Worm (Caenorhabditis elegans) whole organism, midembryonic: ENCODE measurements around the gene cyp-13A1.

Source experiments
- T22C8.4 ChIP-seq: fragments of 200-800 bp; sonication (Bioruptor generic); IDR thresholded peaks from 2 replicates; pipeline ENCODE4 v1.3.6; 2022; ENCODE audit warnings: missing genetic modification characterization, missing compliant biosample characterization
- cog-1 ChIP-seq: sonication (generic microtip); optimal IDR thresholded peaks from 2 replicates; lab custom pipeline; 2016; ENCODE audit warnings: missing genetic modification characterization, missing compliant biosample characterization
- flt-1 ChIP-seq: fragments of 200-800 bp; sonication (Bioruptor generic); IDR thresholded peaks from 2 replicates; pipeline ENCODE4 v1.3.6; 2022; ENCODE audit warnings: missing genetic modification characterization, missing compliant biosample characterization
- klf-2 ChIP-seq: fragments of 200-800 bp; sonication (Bioruptor generic); conservative IDR thresholded peaks from 2 replicates; pipeline ENCODE4 v1.3.6; 2022; ENCODE audit warnings: missing genetic modification reagents, missing genetic modification characterization, missing compliant biosample characterization
- med-1 ChIP-seq: sonication (generic microtip); optimal IDR thresholded peaks from 2 replicates; lab custom pipeline; 2017; ENCODE audit warnings: missing genetic modification characterization, mild to moderate bottlenecking, missing compliant biosample characterization, antibody characterized with exemption, missing genetic modification reagents; ENCODE audit not compliant: insufficient read depth
- ref-1 ChIP-seq: fragments of 200-800 bp; sonication (Bioruptor generic); conservative IDR thresholded peaks from 2 replicates; pipeline ENCODE4 v1.3.6; 2022; ENCODE audit warnings: missing genetic modification reagents, missing genetic modification characterization, missing compliant biosample characterization
- tab-1 ChIP-seq: fragments of 200-800 bp; sonication (Bioruptor generic); IDR thresholded peaks from 2 replicates; pipeline ENCODE4 v1.3.6; 2022; ENCODE audit warnings: missing genetic modification characterization, missing compliant biosample characterization
- ztf-23 ChIP-seq: fragments of 200-800 bp; sonication (Bioruptor generic); IDR thresholded peaks from 2 replicates; pipeline ENCODE4 v1.3.6; 2022; ENCODE audit warnings: missing genetic modification reagents, missing genetic modification characterization, missing compliant biosample characterization
- ztf-29 ChIP-seq: fragments of 200-800 bp; sonication (Bioruptor generic); IDR thresholded peaks from 2 replicates; pipeline ENCODE4 v1.3.6; 2022; ENCODE audit warnings: missing genetic modification reagents, missing genetic modification characterization, missing compliant biosample characterization

The cyp-13A1 gene

ce11 chrII:9781842-9782241 lies at the start of gene cyp-13A1:
Gene cyp-13A1, minus strand, starts transcription at chrII:9781997.
- TF ChIP-seq med-1 (no peak), T22C8.4 (GFP tag; lab: Robert Waterston, UW) (no peak), ztf-23 (GFP tag; lab: Robert Waterston, UW) (no peak), tab-1 (GFP tag; lab: Robert Waterston, UW) (no peak), flt-1 (GFP tag; lab: Robert Waterston, UW) (no peak), klf-2 (no peak), ref-1 (GFP tag; lab: Robert Waterston, UW) (no peak), ztf-29 (no peak), cog-1 (tag; lab: Kevin White, UChicago) (no peak)

- TF ChIP-seq T22C8.4 (GFP tag; lab: Robert Waterston, UW) = no peak
- no peak for TF ChIP-seq ztf-23 (GFP tag; lab: Robert Waterston, UW)
- no peak for TF ChIP-seq cog-1 (tag; lab: Kevin White, UChicago)
- TF ChIP-seq ref-1 (GFP tag; lab: Robert Waterston, UW) = no peak
- no peak for TF ChIP-seq ztf-29
- TF ChIP-seq tab-1 (GFP tag; lab: Robert Waterston, UW) = no peak
- TF ChIP-seq flt-1 (GFP tag; lab: Robert Waterston, UW) = no peak
- no peak for TF ChIP-seq klf-2
- TF ChIP-seq med-1 = no peak
Measured at ce11 chrII:9831033-9831432, 49.2 kb upstream of the cyp-13A1 start, which contains the start of gene ZK938.12. Gene ZK938.12, plus strand, starts transcription at chrII:9831333.

ce11 chrII:9829108-9829507 lies 47.3 kb upstream of the cyp-13A1 start, which contains the start of gene ZK938.1:
Gene ZK938.1, plus strand, starts transcription at chrII:9829408.
- no peak for TF ChIP-seq klf-2
- TF ChIP-seq tab-1 (GFP tag; lab: Robert Waterston, UW) = no peak
- TF ChIP-seq flt-1 (GFP tag; lab: Robert Waterston, UW) = no peak

ce11 chrII:9828502-9828901 lies 46.7 kb upstream of the cyp-13A1 start:
- no peak for TF ChIP-seq klf-2
- TF ChIP-seq cog-1 (tag; lab: Kevin White, UChicago) = no peak
- TF ChIP-seq tab-1 (GFP tag; lab: Robert Waterston, UW) = no peak
- TF ChIP-seq ztf-23 (GFP tag; lab: Robert Waterston, UW) = no peak
- TF ChIP-seq ref-1 (GFP tag; lab: Robert Waterston, UW) = no peak
- no peak for TF ChIP-seq flt-1 (GFP tag; lab: Robert Waterston, UW)
- TF ChIP-seq ztf-29 = no peak
- no peak for TF ChIP-seq T22C8.4 (GFP tag; lab: Robert Waterston, UW)
- no peak for TF ChIP-seq med-1

- TF ChIP-seq ref-1 (GFP tag; lab: Robert Waterston, UW) = no peak
- no peak for TF ChIP-seq ztf-29
- no peak for TF ChIP-seq T22C8.4 (GFP tag; lab: Robert Waterston, UW)
- no peak for TF ChIP-seq cog-1 (tag; lab: Kevin White, UChicago)
- TF ChIP-seq klf-2 = no peak
- TF ChIP-seq flt-1 (GFP tag; lab: Robert Waterston, UW) = no peak
- TF ChIP-seq tab-1 (GFP tag; lab: Robert Waterston, UW) = no peak
- no peak for TF ChIP-seq med-1
- TF ChIP-seq ztf-23 (GFP tag; lab: Robert Waterston, UW) = no peak
Measured at ce11 chrII:9827852-9828251, 46.1 kb upstream of the cyp-13A1 start, which contains the start of gene eyg-1. Gene eyg-1, minus strand, starts transcription at chrII:9827952.

- TF ChIP-seq tab-1 (GFP tag; lab: Robert Waterston, UW) (no peak), flt-1 (GFP tag; lab: Robert Waterston, UW) (no peak), med-1 (no peak), T22C8.4 (GFP tag; lab: Robert Waterston, UW) (no peak), ztf-23 (GFP tag; lab: Robert Waterston, UW) (no peak), ztf-29 (no peak), klf-2 (no peak), ref-1 (GFP tag; lab: Robert Waterston, UW) (no peak), cog-1 (tag; lab: Kevin White, UChicago) (no peak)
Measured at ce11 chrII:9826946-9827345, 45.1 kb upstream of the cyp-13A1 start.

ce11 chrII:9807519-9807972 lies 25.7 kb upstream of the cyp-13A1 start, which contains the start of gene cyp-13A8:
Gene cyp-13A8, minus strand, starts transcription at chrII:9807569.
- no peak for TF ChIP-seq ref-1 (GFP tag; lab: Robert Waterston, UW)
- no peak for TF ChIP-seq ztf-23 (GFP tag; lab: Robert Waterston, UW)
- TF ChIP-seq flt-1 (GFP tag; lab: Robert Waterston, UW) = no peak
- TF ChIP-seq ztf-29 = no peak
- no peak for TF ChIP-seq cog-1 (tag; lab: Kevin White, UChicago)
- no peak for TF ChIP-seq klf-2
- TF ChIP-seq med-1 = no peak
- TF ChIP-seq tab-1 (GFP tag; lab: Robert Waterston, UW) = no peak
- no peak for TF ChIP-seq T22C8.4 (GFP tag; lab: Robert Waterston, UW)

ce11 chrII:9803320-9803719 lies 21.5 kb upstream of the cyp-13A1 start, which contains the start of gene cyp-13A7:
Gene cyp-13A7, plus strand, starts transcription at chrII:9803620.
- TF ChIP-seq tab-1 (GFP tag; lab: Robert Waterston, UW) (no peak), ztf-23 (GFP tag; lab: Robert Waterston, UW) (no peak), klf-2 (no peak), T22C8.4 (GFP tag; lab: Robert Waterston, UW) (no peak), cog-1 (tag; lab: Kevin White, UChicago) (no peak), med-1 (no peak), ztf-29 (no peak), flt-1 (GFP tag; lab: Robert Waterston, UW) (no peak), ref-1 (GFP tag; lab: Robert Waterston, UW) (no peak)

ce11 chrII:9802642-9803041 lies 20.8 kb upstream of the cyp-13A1 start, which contains the start of gene cyp-13A6:
Gene cyp-13A6, minus strand, starts transcription at chrII:9802821.
- no peak for TF ChIP-seq ztf-23 (GFP tag; lab: Robert Waterston, UW)
- no peak for TF ChIP-seq med-1
- TF ChIP-seq ref-1 (GFP tag; lab: Robert Waterston, UW) = no peak
- TF ChIP-seq klf-2 = no peak
- no peak for TF ChIP-seq flt-1 (GFP tag; lab: Robert Waterston, UW)
- TF ChIP-seq tab-1 (GFP tag; lab: Robert Waterston, UW) = no peak
- no peak for TF ChIP-seq ztf-29
- TF ChIP-seq T22C8.4 (GFP tag; lab: Robert Waterston, UW) = no peak
- no peak for TF ChIP-seq cog-1 (tag; lab: Kevin White, UChicago)

ce11 chrII:9800251-9800650 lies 18.5 kb upstream of the cyp-13A1 start, which contains the start of gene cyp-13A5:
Gene cyp-13A5, minus strand, starts transcription at chrII:9800362.
- no peak for TF ChIP-seq ref-1 (GFP tag; lab: Robert Waterston, UW)
- no peak for TF ChIP-seq T22C8.4 (GFP tag; lab: Robert Waterston, UW)
- TF ChIP-seq klf-2 = no peak
- no peak for TF ChIP-seq ztf-29
- no peak for TF ChIP-seq flt-1 (GFP tag; lab: Robert Waterston, UW)
- no peak for TF ChIP-seq cog-1 (tag; lab: Kevin White, UChicago)
- no peak for TF ChIP-seq med-1
- no peak for TF ChIP-seq tab-1 (GFP tag; lab: Robert Waterston, UW)
- no peak for TF ChIP-seq ztf-23 (GFP tag; lab: Robert Waterston, UW)
